Worm (Caenorhabditis elegans) whole organism, L4 larva: Measurements from ENCODE around the gene srx-117.

Experiments
- ZK546.5 ChIP-seq, 2 experiments: sonication (generic microtip); optimal IDR thresholded peaks; 2 replicates each; lab custom pipeline; 2017; ENCODE audit warnings: missing biosample characterization in 2 of 2, missing genetic modification characterization in 2 of 2
- ceh-32 ChIP-seq: sonication (generic microtip); optimal IDR thresholded peaks from 2 replicates; lab custom pipeline; 2016; ENCODE audit warnings: mild to moderate bottlenecking, missing genetic modification characterization, missing compliant biosample characterization; ENCODE audit not compliant: poor library complexity
- duxl-1 ChIP-seq: sonication (generic microtip); optimal IDR thresholded peaks from 2 replicates; lab custom pipeline; 2016; ENCODE audit warnings: mild to moderate bottlenecking, missing genetic modification characterization, moderate library complexity, missing compliant biosample characterization; ENCODE audit not compliant: poor library complexity
- fkh-10 ChIP-seq: fragments of 150-350 bp; optimal IDR thresholded peaks from 2 replicates; lab custom pipeline; 2014; ENCODE audit warnings: missing biosample characterization, missing genetic modification reagents, missing genetic modification characterization
- hlh-30 ChIP-seq: sonication (generic microtip); optimal IDR thresholded peaks from 2 replicates; lab custom pipeline; 2017; ENCODE audit warnings: antibody characterized with exemption, mild to moderate bottlenecking, missing genetic modification characterization, missing compliant biosample characterization; ENCODE audit not compliant: insufficient read depth
- hmg-1.1 ChIP-seq: fragments of 200-800 bp; sonication (Bioruptor generic); IDR thresholded peaks from 2 replicates; pipeline ENCODE4 v1.3.6; 2022; ENCODE audit warnings: missing genetic modification reagents, missing genetic modification characterization, missing compliant biosample characterization
- lin-1 ChIP-seq: fragments of 200-800 bp; sonication (Bioruptor generic); IDR thresholded peaks from 2 replicates; pipeline ENCODE4 v1.3.6; 2022; ENCODE audit warnings: missing genetic modification reagents, missing genetic modification characterization, missing compliant biosample characterization
- lin-39 ChIP-seq: fragments of 150-350 bp; optimal IDR thresholded peaks from 2 replicates; lab custom pipeline; 2014; ENCODE audit warnings: missing biosample characterization, missing genetic modification reagents, missing genetic modification characterization
- pqm-1 ChIP-seq: sonication (generic microtip); optimal IDR thresholded peaks from 2 replicates; lab custom pipeline; 2017; ENCODE audit warnings: missing biosample characterization, missing genetic modification characterization
- skn-1 ChIP-seq: fragments of 150-350 bp; optimal IDR thresholded peaks from 2 replicates; lab custom pipeline; 2014; ENCODE audit warnings: missing biosample characterization, missing genetic modification characterization
- vab-7 ChIP-seq: fragments of 200-800 bp; sonication (Bioruptor generic); IDR thresholded peaks from 2 replicates; pipeline ENCODE4 v1.3.6; 2022; ENCODE audit warnings: missing genetic modification reagents, missing genetic modification characterization, missing compliant biosample characterization
- zfp-2 ChIP-seq: sonication (generic microtip); optimal IDR thresholded peaks from 2 replicates; lab custom pipeline; 2016; ENCODE audit warnings: mild to moderate bottlenecking, missing genetic modification characterization, missing compliant biosample characterization
- ztf-11 ChIP-seq: fragments of 150-350 bp; optimal IDR thresholded peaks from 2 replicates; lab custom pipeline; 2014; ENCODE audit warnings: missing biosample characterization, missing genetic modification characterization

DNA sequence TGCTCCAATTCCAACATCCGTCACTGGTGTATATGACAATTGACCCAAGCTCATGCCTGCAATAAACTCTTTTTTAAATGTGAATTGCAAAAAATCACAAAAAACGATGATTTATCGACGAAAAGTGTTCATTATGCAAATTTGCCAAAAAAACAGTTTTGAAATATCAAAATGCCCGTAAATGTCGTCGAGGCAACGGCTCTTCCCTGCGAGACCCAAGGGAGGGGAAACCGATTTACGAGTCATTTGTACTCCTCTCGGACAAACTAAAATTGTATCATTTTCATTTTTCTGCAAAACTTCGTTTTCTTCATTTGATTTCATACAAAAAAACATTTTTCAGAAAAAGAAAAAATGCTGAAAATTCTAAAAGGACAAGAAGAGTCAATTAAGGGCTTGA, 40.3 kb downstream of the srx-117 start, which contains the start of the genes hmgs-1 and F25B4.4:
- TF ChIP-seq ztf-11 (tag; lab: Kevin White, UChicago) (no peak), skn-1 (tag; lab: Kevin White, UChicago) (no peak), hlh-30 (tag; lab: Kevin White, UChicago) (peak; percentile 85), hmg-1.1 (GFP tag; lab: Robert Waterston, UW) (peak; percentile 76), zfp-2 (peak; percentile 67), fkh-10 (GFP tag; lab: Kevin White, UChicago) (peak; percentile 93), lin-39 (tag; lab: Kevin White, UChicago) (no peak), lin-1 (no peak), ceh-32 (tag; lab: Kevin White, UChicago) (no peak), pqm-1 (no peak), duxl-1 (tag; lab: Kevin White, UChicago) (peak; percentile 52), vab-7 (GFP tag; lab: Robert Waterston, UW) (0 out of 2 replicates have a peak, but pooled peaks have one; percentile 41), ZK546.5 (tag; optimal IDR thresholded peaks at IDR 0.05; lab: Kevin White, UChicago) (peak in 1 of 2 experiments; percentile 21)
